Fruit fly (Drosophila melanogaster) whole organism, embryonic: ENCODE data around the gene Kaz-m1.

Experiments
- Adf1 ChIP-seq: fragments of 200-800 bp; sonication (Bioruptor generic); IDR thresholded peaks from 2 replicates; pipeline ENCODE4 v1.3.6; 2022; ENCODE audit warnings: missing biosample characterization, missing genetic modification characterization
- Atf6 ChIP-seq: fragments of 200-800 bp; sonication (Bioruptor generic); IDR thresholded peaks from 2 replicates; pipeline ENCODE4 v1.3.6; 2022; ENCODE audit warnings: missing biosample characterization, missing genetic modification characterization
- Bdp1 ChIP-seq: fragments of 200-800 bp; sonication (Bioruptor generic); optimal IDR thresholded peaks from 3 replicates; lab custom pipeline; 2016; ENCODE audit warnings: missing biosample characterization, missing genetic modification characterization
- CG10209 ChIP-seq: fragments of 200-800 bp; sonication (Bioruptor generic); optimal IDR thresholded peaks from 3 replicates; lab custom pipeline; 2017; ENCODE audit warnings: missing biosample characterization, mild to moderate bottlenecking, missing genetic modification characterization, missing genetic modification reagents
- CG10267 ChIP-seq: fragments of 200-800 bp; sonication (Bioruptor generic); optimal IDR thresholded peaks from 2 replicates; lab custom pipeline; 2018; ENCODE audit warnings: missing biosample characterization, mild to moderate bottlenecking, missing genetic modification characterization, moderate library complexity
- CG10274 ChIP-seq: fragments of 200-800 bp; sonication (Bioruptor generic); optimal IDR thresholded peaks from 3 replicates; lab custom pipeline; 2017; ENCODE audit warnings: missing biosample characterization, mild to moderate bottlenecking, missing genetic modification characterization
- CG11696 ChIP-seq: fragments of 200-800 bp; sonication (Bioruptor generic); IDR thresholded peaks from 2 replicates; pipeline ENCODE4 v1.3.6; 2022; ENCODE audit warnings: missing biosample characterization, missing genetic modification characterization
- CG12236 ChIP-seq: fragments of 200-800 bp; sonication (Bioruptor generic); optimal IDR thresholded peaks from 2 replicates; lab custom pipeline; 2016; ENCODE audit warnings: missing biosample characterization, missing genetic modification characterization
- CG13123 ChIP-seq: fragments of 200-800 bp; sonication (Bioruptor generic); optimal IDR thresholded peaks from 2 replicates; lab custom pipeline; 2016; ENCODE audit warnings: missing biosample characterization, missing genetic modification characterization
- CG15073 ChIP-seq: fragments of 200-800 bp; sonication (Bioruptor generic); optimal IDR thresholded peaks from 2 replicates; lab custom pipeline; 2016; ENCODE audit warnings: missing biosample characterization, missing genetic modification characterization
- CG1792 ChIP-seq: fragments of 200-800 bp; sonication (Bioruptor generic); optimal IDR thresholded peaks from 2 replicates; lab custom pipeline; 2016; ENCODE audit warnings: missing biosample characterization, missing genetic modification characterization
- CG1832 ChIP-seq: fragments of 200-800 bp; sonication (Bioruptor generic); optimal IDR thresholded peaks from 2 replicates; lab custom pipeline; 2017; ENCODE audit warnings: missing biosample characterization, mild to moderate bottlenecking, missing genetic modification characterization, inconsistent platforms
- CG2116 ChIP-seq: fragments of 200-800 bp; sonication (Bioruptor generic); optimal IDR thresholded peaks from 3 replicates; lab custom pipeline; 2018; ENCODE audit warnings: missing biosample characterization, mild to moderate bottlenecking, missing genetic modification characterization
- CG32767 ChIP-seq: fragments of 200-800 bp; sonication (Bioruptor generic); IDR thresholded peaks from 2 replicates; pipeline ENCODE4 v1.3.6; 2022; ENCODE audit warnings: missing biosample characterization, missing genetic modification characterization
- CG34224 ChIP-seq: fragments of 200-800 bp; sonication (Bioruptor generic); IDR thresholded peaks from 3 replicates; pipeline ENCODE4 v1.3.6; 2022; ENCODE audit warnings: missing biosample characterization, missing genetic modification characterization; ENCODE audit not compliant: partially characterized antibody
- CG34376 ChIP-seq: fragments of 200-800 bp; sonication (Bioruptor generic); optimal IDR thresholded peaks from 2 replicates; lab custom pipeline; 2018; ENCODE audit warnings: missing biosample characterization, mild to moderate bottlenecking, missing genetic modification characterization
- CG3995 ChIP-seq: fragments of 200-800 bp; sonication (Bioruptor generic); optimal IDR thresholded peaks from 3 replicates; lab custom pipeline; 2016; ENCODE audit warnings: missing biosample characterization, missing genetic modification characterization
- CG4328 ChIP-seq: fragments of 200-800 bp; sonication (Bioruptor generic); optimal IDR thresholded peaks from 3 replicates; lab custom pipeline; 2017; ENCODE audit warnings: missing biosample characterization, missing genetic modification reagents, missing genetic modification characterization
- CG4424 ChIP-seq: fragments of 200-800 bp; sonication (Bioruptor generic); optimal IDR thresholded peaks from 3 replicates; lab custom pipeline; 2016; ENCODE audit warnings: missing biosample characterization, missing genetic modification characterization
- CG7963 ChIP-seq: fragments of 200-800 bp; sonication (Bioruptor generic); IDR thresholded peaks from 3 replicates; pipeline ENCODE4 v1.3.6; 2022; ENCODE audit warnings: missing biosample characterization, missing genetic modification characterization; ENCODE audit not compliant: partially characterized antibody
- CG7987 ChIP-seq: fragments of 200-800 bp; sonication (Bioruptor generic); optimal IDR thresholded peaks from 2 replicates; lab custom pipeline; 2018; ENCODE audit warnings: missing biosample characterization, mild to moderate bottlenecking, missing genetic modification characterization, moderate library complexity
- CTCF ChIP-seq: fragments of 200-800 bp; sonication (Bioruptor generic); optimal IDR thresholded peaks from 2 replicates; lab custom pipeline; 2017; ENCODE audit warnings: missing biosample characterization, mild to moderate bottlenecking, missing genetic modification characterization, moderate library complexity
- Camta ChIP-seq: fragments of 200-800 bp; sonication (Bioruptor generic); optimal IDR thresholded peaks from 2 replicates; lab custom pipeline; 2016; ENCODE audit warnings: missing biosample characterization, missing genetic modification characterization
- ERR ChIP-seq: fragments of 200-800 bp; sonication (Bioruptor generic); optimal IDR thresholded peaks from 2 replicates; lab custom pipeline; 2016; ENCODE audit warnings: missing biosample characterization, missing genetic modification characterization
- HHEX ChIP-seq: fragments of 200-800 bp; sonication (Bioruptor generic); optimal IDR thresholded peaks from 3 replicates; lab custom pipeline; 2017; ENCODE audit warnings: missing biosample characterization, mild to moderate bottlenecking, missing genetic modification characterization, missing genetic modification reagents
- Hmx ChIP-seq: fragments of 200-800 bp; sonication (Bioruptor generic); optimal IDR thresholded peaks from 2 replicates; lab custom pipeline; 2016; ENCODE audit warnings: missing biosample characterization, missing genetic modification characterization
- Hr78 ChIP-seq, 2 experiments: fragments of 200-800 bp in 1 of 2; fragments of >200 bp in 1 of 2; sonication (Bioruptor generic) in 1 of 2; optimal IDR thresholded peaks; 2 replicates each; lab custom pipeline; 2017 to 2019; ENCODE audit warnings: missing biosample characterization in 2 of 2, missing genetic modification characterization in 2 of 2, mild to moderate bottlenecking in 1 of 2, moderate library complexity in 1 of 2
- Jarid2 ChIP-seq: fragments of 200-800 bp; sonication (Bioruptor generic); optimal IDR thresholded peaks from 3 replicates; lab custom pipeline; 2017; ENCODE audit warnings: mild to moderate bottlenecking, missing biosample characterization, missing genetic modification reagents, missing genetic modification characterization
- Opbp ChIP-seq: fragments of 200-800 bp; sonication (Bioruptor generic); IDR thresholded peaks from 3 replicates; pipeline ENCODE4 v1.3.6; 2022; ENCODE audit warnings: missing biosample characterization, missing genetic modification characterization; ENCODE audit not compliant: partially characterized antibody
- Xbp1 ChIP-seq: fragments of 200-800 bp; sonication (Bioruptor generic); optimal IDR thresholded peaks from 3 replicates; lab custom pipeline; 2016; ENCODE audit warnings: missing biosample characterization, mild to moderate bottlenecking, missing genetic modification characterization
- abd-A ChIP-seq: fragments of 200-800 bp; sonication (Bioruptor generic); optimal IDR thresholded peaks from 3 replicates; lab custom pipeline; 2019; ENCODE audit warnings: missing biosample characterization, mild to moderate bottlenecking, missing genetic modification characterization, moderate library complexity
- cas ChIP-seq: fragments of 200-800 bp; sonication (Bioruptor generic); IDR thresholded peaks from 2 replicates; pipeline ENCODE4 v1.3.6; 2022; ENCODE audit warnings: missing biosample characterization, missing genetic modification characterization
- ci ChIP-seq: fragments of 200-800 bp; sonication (Bioruptor generic); IDR thresholded peaks from 3 replicates; pipeline ENCODE4 v1.3.6; 2022; ENCODE audit warnings: missing biosample characterization, missing genetic modification characterization
- dpn ChIP-seq, 2 experiments: fragments of 200-800 bp; sonication (Bioruptor generic); optimal IDR thresholded peaks; 3 replicates each; lab custom pipeline; 2016; ENCODE audit warnings: missing biosample characterization in 2 of 2, missing genetic modification characterization in 2 of 2
- dysf ChIP-seq: fragments of 200-800 bp; sonication (Bioruptor generic); IDR thresholded peaks from 3 replicates; pipeline ENCODE4 v1.3.6; 2022; ENCODE audit warnings: missing biosample characterization, missing genetic modification characterization
- fd64A ChIP-seq: fragments of 200-800 bp; sonication (Bioruptor generic); optimal IDR thresholded peaks from 3 replicates; lab custom pipeline; 2018; ENCODE audit warnings: missing biosample characterization, mild to moderate bottlenecking, missing genetic modification characterization
- fru ChIP-seq: fragments of >200 bp; optimal IDR thresholded peaks from 2 replicates; lab custom pipeline; 2017
- ind ChIP-seq: fragments of 200-800 bp; sonication (Bioruptor generic); optimal IDR thresholded peaks from 3 replicates; lab custom pipeline; 2016; ENCODE audit warnings: missing biosample characterization, missing genetic modification characterization
- kay ChIP-seq: fragments of 200-800 bp; sonication (Bioruptor generic); optimal IDR thresholded peaks from 2 replicates; lab custom pipeline; 2016; ENCODE audit warnings: missing biosample characterization, missing genetic modification characterization
- lab ChIP-seq: fragments of 200-800 bp; sonication (Bioruptor generic); optimal IDR thresholded peaks from 3 replicates; lab custom pipeline; 2017; ENCODE audit warnings: missing biosample characterization, missing genetic modification characterization, mild to moderate bottlenecking, moderate library complexity, missing genetic modification reagents
- lbe ChIP-seq: fragments of 200-800 bp; sonication (Bioruptor generic); optimal IDR thresholded peaks from 2 replicates; lab custom pipeline; 2016; ENCODE audit warnings: missing biosample characterization, mild to moderate bottlenecking, missing genetic modification characterization
- otp ChIP-seq: fragments of 200-800 bp; sonication (Bioruptor generic); IDR thresholded peaks from 3 replicates; pipeline ENCODE4, ENCODE4 v1.3.6; 2022; ENCODE audit warnings: missing biosample characterization, missing genetic modification characterization
- prd ChIP-seq, 3 experiments: fragments of >200 bp in 2 of 3; fragments of 200-800 bp in 1 of 3; sonication (Bioruptor generic) in 1 of 3; optimal IDR thresholded peaks in 2 of 3; IDR thresholded peaks in 1 of 3; 2 replicates in 2 of 3; 3 replicates in 1 of 3; pipeline versions ENCODE4 v1.3.6 to Lab custom; 2017 to 2022; ENCODE audit warnings: missing biosample characterization in 1 of 3, missing genetic modification characterization in 1 of 3
- psq ChIP-seq: fragments of 200-800 bp; sonication (Bioruptor generic); optimal IDR thresholded peaks from 2 replicates; lab custom pipeline; 2017; ENCODE audit warnings: missing biosample characterization, missing genetic modification characterization
- pum ChIP-seq: fragments of 200-800 bp; sonication (Bioruptor generic); optimal IDR thresholded peaks from 2 replicates; lab custom pipeline; 2016; ENCODE audit warnings: missing biosample characterization, missing genetic modification characterization
- sna ChIP-seq: fragments of 200-800 bp; sonication (Bioruptor generic); IDR thresholded peaks from 2 replicates; pipeline ENCODE4 v1.3.6; 2022; ENCODE audit warnings: missing biosample characterization, missing genetic modification characterization; ENCODE audit not compliant: partially characterized antibody
- stc ChIP-seq: fragments of 200-800 bp; sonication (Bioruptor generic); IDR thresholded peaks from 2 replicates; pipeline ENCODE4 v1.3.6; 2022; ENCODE audit warnings: missing biosample characterization, missing genetic modification characterization
- tap ChIP-seq: fragments of 200-800 bp; optimal IDR thresholded peaks from 3 replicates; lab custom pipeline; 2019; ENCODE audit warnings: missing biosample characterization, mild to moderate bottlenecking, missing genetic modification characterization, moderate library complexity
- toy ChIP-seq: fragments of 200-800 bp; sonication (Bioruptor generic); IDR thresholded peaks from 2 replicates; pipeline ENCODE4 v1.3.6; 2022; ENCODE audit warnings: missing biosample characterization, missing genetic modification characterization
- vnd ChIP-seq: fragments of 200-800 bp; sonication (Bioruptor generic); IDR thresholded peaks from 3 replicates; pipeline ENCODE4 v1.3.6; 2022; ENCODE audit warnings: missing biosample characterization, missing genetic modification characterization; ENCODE audit not compliant: partially characterized antibody

Kaz-m1 gene

dm6 chr3R:26052150-26052908, 37.8 kb downstream of the Kaz-m1 start, which contains the start of the genes Exo84 and Vps2 (continued):
- TF ChIP-seq CG10274 (GFP tag; lab: Kevin White, UChicago) = no peak
- TF ChIP-seq tap (tag; lab: Kevin White, UChicago) = no peak
- TF ChIP-seq Jarid2 = no peak
- no peak for TF ChIP-seq fru (lab: Kevin White, UChicago)
- TF ChIP-seq dpn (GFP tag; optimal IDR thresholded peaks at IDR 0.05; lab: Kevin White, UChicago) = peak in 1 of 2 experiments; percentile 2
- no peak for TF ChIP-seq CG7987
- no peak for TF ChIP-seq Hr78 (GFP tag; optimal IDR thresholded peaks at IDR 0.05; lab: Kevin White, UChicago)
- no peak for TF ChIP-seq CG34376
- peak; percentile 37 for TF ChIP-seq Hmx (GFP tag; lab: Kevin White, UChicago)
- TF ChIP-seq stc (GFP tag; lab: Robert Waterston, UW) = no peak
- no peak for TF ChIP-seq lab
- peak; percentile 17 for TF ChIP-seq Camta (GFP tag; lab: Kevin White, UChicago)
- no peak for TF ChIP-seq CG1832
- TF ChIP-seq CG1792 = no peak
- TF ChIP-seq CG11696 (GFP tag; lab: Robert Waterston, UW) = no peak
- TF ChIP-seq CG2116 (GFP tag; lab: Kevin White, UChicago) = peak; percentile 13
- no peak for TF ChIP-seq Opbp (GFP tag; lab: Robert Waterston, UW)
- TF ChIP-seq Bdp1 (GFP tag; lab: Kevin White, UChicago) = no peak
- TF ChIP-seq prd (optimal IDR thresholded peaks at IDR 0.05; lab: Kevin White, UChicago) = no peak
- peak; percentile 68; the same call in 1 of the 3 replicates for TF ChIP-seq prd (GFP tag; IDR thresholded peaks at IDR 0.05; lab: Robert Waterston, UW)
- TF ChIP-seq sna (GFP tag; lab: Robert Waterston, UW) = no peak
- no peak for TF ChIP-seq toy (GFP tag; lab: Robert Waterston, UW)
- TF ChIP-seq CG34224 = no peak
- no peak for TF ChIP-seq Atf6 (GFP tag; lab: Robert Waterston, UW)
- TF ChIP-seq ind (GFP tag; lab: Kevin White, UChicago) = peak; percentile 57
- TF ChIP-seq otp = no peak
- peak; percentile 80 for TF ChIP-seq dysf (GFP tag; lab: Robert Waterston, UW)
- no peak for TF ChIP-seq vnd (GFP tag; lab: Robert Waterston, UW)
- TF ChIP-seq CG4424 (GFP tag; lab: Kevin White, UChicago) = peak; percentile 42
- no peak for TF ChIP-seq CG7963 (GFP tag; lab: Robert Waterston, UW)
- no peak for TF ChIP-seq ci
- no peak for TF ChIP-seq ERR (GFP tag; lab: Kevin White, UChicago)
- no peak for TF ChIP-seq CG15073 (GFP tag; lab: Kevin White, UChicago)
- TF ChIP-seq abd-A (tag; lab: Kevin White, UChicago) = no peak
- TF ChIP-seq psq (GFP tag; lab: Kevin White, UChicago) = no peak
- peak; percentile 24 for TF ChIP-seq CG10209 (GFP tag; lab: Kevin White, UChicago)
- TF ChIP-seq Xbp1 (GFP tag; lab: Kevin White, UChicago) = peak; percentile 55
- no peak for TF ChIP-seq CG13123 (GFP tag; lab: Kevin White, UChicago)
- TF ChIP-seq CG12236 (GFP tag; lab: Kevin White, UChicago) = no peak
- TF ChIP-seq lbe (GFP tag; lab: Kevin White, UChicago) = no peak
- TF ChIP-seq CG32767 = no peak
- TF ChIP-seq Adf1 (GFP tag; lab: Robert Waterston, UW) = no peak
- TF ChIP-seq cas (GFP tag; lab: Robert Waterston, UW) = no peak
- TF ChIP-seq HHEX = no peak
- no peak for TF ChIP-seq CG3995 (GFP tag; lab: Kevin White, UChicago)
- no peak for TF ChIP-seq CTCF
- no peak for TF ChIP-seq fd64A
- peak; percentile 22 for TF ChIP-seq pum (GFP tag; lab: Kevin White, UChicago)
- peak; percentile 33 for TF ChIP-seq CG10267
- TF ChIP-seq kay (GFP tag; lab: Kevin White, UChicago) = peak; percentile 67
- TF ChIP-seq CG4328 (GFP tag; lab: Kevin White, UChicago) = no peak
